Worm (Caenorhabditis elegans): Measurements from ENCODE around the gene T11F9.10.
"Not testable (repeated sequence)": the region's sequence is repeated elsewhere in the genome, so short reads cannot be mapped to it uniquely, and the experiment has no call there.

T11F9.10 gene

DNA sequence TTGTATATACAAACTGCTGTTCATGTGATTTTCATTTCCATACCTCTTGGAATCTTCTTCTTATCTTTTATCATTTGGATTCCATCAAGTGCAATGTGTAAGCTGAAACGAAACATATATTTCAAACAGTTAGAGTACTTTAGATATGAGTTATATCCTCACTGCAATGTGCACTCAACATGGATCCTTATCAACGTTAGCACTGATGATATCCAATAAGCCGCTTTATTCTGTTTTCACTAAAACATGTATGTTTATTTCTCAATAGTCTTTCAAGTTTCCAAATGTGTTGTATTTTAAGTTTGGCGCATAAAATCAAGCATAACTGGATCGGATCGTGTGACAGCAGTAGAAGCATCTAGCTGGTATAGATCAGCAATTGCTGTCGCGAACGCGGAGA is at the start of gene T11F9.10:
Gene T11F9.10 (plus strand): TSS at position 301 of the 400 bp plus-strand sequence.
- no peak for TF ChIP-seq unc-62 (GFP tag; optimal IDR thresholded peaks at IDR 0.05)

- no peak for TF ChIP-seq unc-62 (GFP tag; optimal IDR thresholded peaks at IDR 0.05)
These were observed 48.3 kb upstream of the T11F9.10 start, which contains the start of gene dmsr-1 for ce11 chrV:11438464-11438863. Gene dmsr-1, plus strand, starts transcription at chrV:11438764.

DNA sequence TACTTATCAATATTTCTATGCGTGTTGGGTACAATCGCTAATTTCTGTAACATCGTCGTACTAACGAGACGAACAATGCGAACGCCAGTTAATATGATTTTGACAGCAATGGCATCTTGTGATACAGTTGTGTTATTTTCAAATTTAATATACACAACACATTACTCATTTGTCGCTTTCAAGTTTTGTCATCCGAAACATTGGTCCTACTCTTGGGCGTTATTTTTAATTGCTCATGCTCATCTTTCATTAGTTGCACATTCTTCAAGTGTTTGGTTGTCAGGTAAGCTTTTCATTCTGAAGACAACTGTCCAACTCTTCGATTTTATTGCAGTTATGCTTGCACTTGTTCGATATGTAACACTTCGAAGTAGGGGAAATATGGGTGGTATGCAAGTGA is 47.6 kb upstream of the T11F9.10 start:
- no peak for TF ChIP-seq unc-62 (GFP tag; optimal IDR thresholded peaks at IDR 0.05)

DNA sequence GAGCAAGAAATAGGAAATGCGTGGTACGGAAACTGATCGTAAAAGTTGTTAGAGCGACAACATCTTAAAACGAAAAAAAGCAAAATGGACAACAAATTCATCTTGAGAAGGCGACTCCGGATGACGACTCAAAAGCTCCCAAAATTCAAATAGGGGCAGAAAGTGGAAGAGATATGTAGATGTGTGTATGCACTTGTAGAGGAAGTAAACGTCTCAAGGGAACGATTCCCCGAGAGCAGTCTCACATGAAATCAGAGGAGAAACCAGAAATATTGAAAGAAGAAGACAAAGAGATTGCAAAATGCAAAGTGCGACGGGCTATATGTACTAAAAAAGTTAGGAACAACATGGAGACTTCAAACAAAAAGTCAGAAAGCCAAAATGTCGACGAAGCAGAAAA is 43.3 kb upstream of the T11F9.10 start, which contains the start of gene F57B7.2:
Gene F57B7.2 (minus strand): TSS at position 101 of the 400 bp plus-strand sequence.
- no peak for TF ChIP-seq unc-62 (GFP tag; optimal IDR thresholded peaks at IDR 0.05)

DNA sequence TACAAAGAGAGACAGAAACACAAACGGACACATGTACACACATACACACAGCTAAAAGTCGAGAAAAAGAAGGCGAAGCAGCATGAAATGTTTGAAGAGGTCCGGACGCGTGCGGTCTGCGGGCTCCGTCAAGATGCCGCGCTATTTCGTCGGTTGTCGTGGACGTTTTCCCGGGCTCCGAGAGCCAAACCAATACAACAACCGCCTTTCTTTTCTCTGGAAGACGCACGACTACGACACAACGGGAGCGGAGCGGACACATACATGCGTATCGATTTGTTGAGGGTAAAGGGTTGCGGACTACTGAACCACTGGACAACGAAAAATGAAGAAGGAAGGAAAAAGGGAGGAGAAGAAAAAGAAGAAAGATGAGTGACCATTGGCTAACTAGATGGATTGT is 41.4 kb upstream of the T11F9.10 start:
- no peak for TF ChIP-seq unc-62 (GFP tag; optimal IDR thresholded peaks at IDR 0.05)

ce11 chrV:11446297-11446696 is 40.5 kb upstream of the T11F9.10 start, which contains the start of gene mig-17:
Gene mig-17, plus strand, starts transcription at chrV:11446685.
- no peak for TF ChIP-seq unc-62 (GFP tag; optimal IDR thresholded peaks at IDR 0.05)

DNA sequence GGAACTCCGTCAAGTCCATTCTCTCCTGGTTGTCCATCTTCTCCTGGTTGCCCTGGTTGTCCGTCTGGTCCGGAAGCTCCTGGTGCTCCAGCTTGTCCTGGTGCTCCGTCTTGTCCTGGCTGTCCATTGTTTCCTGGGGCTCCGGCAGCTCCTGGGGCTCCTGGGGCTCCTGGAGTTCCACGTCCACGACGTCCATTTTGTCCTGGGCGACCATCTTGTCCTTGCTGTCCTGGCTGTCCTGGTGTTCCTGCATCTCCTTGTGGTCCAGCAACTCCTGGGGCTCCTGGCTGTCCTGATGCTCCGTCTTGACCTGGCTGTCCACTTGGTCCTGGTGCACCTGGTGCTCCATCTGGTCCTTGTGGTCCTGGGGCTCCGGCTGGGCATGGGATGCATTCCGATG is 37.4 kb upstream of the T11F9.10 start:
- TF ChIP-seq unc-62 (GFP tag; optimal IDR thresholded peaks at IDR 0.05) = no peak

- TF ChIP-seq unc-62 (GFP tag; optimal IDR thresholded peaks at IDR 0.05) = no peak
These were observed 36.5 kb upstream of the T11F9.10 start, which contains the start of gene col-156 for ce11 chrV:11450257-11450656. Gene col-156, minus strand, starts transcription at chrV:11450357.

DNA sequence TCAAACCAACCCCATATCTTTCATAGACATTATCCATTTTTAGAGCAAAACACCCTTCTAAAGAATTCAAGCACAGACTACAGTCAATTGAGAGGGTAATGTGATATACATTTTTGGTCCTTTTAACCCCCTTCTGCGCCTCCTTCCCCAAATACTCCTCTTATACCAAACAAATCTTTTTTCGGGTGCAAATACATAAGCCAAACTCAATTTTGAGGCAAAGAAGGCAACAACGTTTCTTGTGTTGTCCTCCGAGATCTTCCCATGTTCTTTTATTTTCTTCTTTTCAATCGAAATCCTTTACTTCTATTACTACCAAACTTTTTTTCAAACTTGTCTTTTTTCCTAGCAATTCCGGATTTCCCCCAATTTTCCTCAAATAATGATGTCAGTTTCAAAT is 31.9 kb upstream of the T11F9.10 start:
- TF ChIP-seq unc-62 (GFP tag; optimal IDR thresholded peaks at IDR 0.05) = no peak

- no peak for TF ChIP-seq unc-62 (GFP tag; optimal IDR thresholded peaks at IDR 0.05)
These were observed 27.5 kb upstream of the T11F9.10 start, which contains the start of gene T11F9.1 for ce11 chrV:11459255-11459654. Gene T11F9.1, plus strand, starts transcription at chrV:11459555.

ce11 chrV:11462963-11463453 is 23.8 kb upstream of the T11F9.10 start, which contains the start of gene zipt-16:
Gene zipt-16, plus strand, starts transcription at chrV:11463013.
- no peak for TF ChIP-seq unc-62 (GFP tag; optimal IDR thresholded peaks at IDR 0.05)

DNA sequence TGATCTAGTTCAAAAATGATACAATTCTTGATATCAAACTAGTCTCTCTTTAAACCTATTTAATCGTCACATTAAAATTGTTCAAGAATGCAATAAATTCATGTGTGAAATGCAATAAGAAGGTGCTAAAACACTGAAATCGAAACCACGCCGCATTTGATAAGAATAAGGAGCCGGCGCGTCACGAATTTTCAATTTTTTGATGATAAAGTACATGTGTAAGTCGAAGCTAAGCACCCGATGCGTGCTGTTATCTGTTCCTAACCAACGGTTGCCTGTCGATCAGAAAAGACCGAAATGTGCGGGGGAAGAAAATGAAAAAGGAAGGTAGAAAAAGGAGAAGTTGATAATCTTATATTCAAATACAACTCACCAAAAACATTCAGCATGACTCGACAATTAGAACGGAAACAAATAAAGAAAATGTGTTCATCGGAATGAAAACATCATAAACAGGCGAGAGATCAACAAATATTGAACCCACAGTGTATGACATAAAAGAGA is 16.5 kb upstream of the T11F9.10 start, which contains the start of gene aat-6:
Gene aat-6 (minus strand): TSS at position 454 of the 504 bp plus-strand sequence.
- no peak for TF ChIP-seq unc-62 (GFP tag; optimal IDR thresholded peaks at IDR 0.05)

DNA sequence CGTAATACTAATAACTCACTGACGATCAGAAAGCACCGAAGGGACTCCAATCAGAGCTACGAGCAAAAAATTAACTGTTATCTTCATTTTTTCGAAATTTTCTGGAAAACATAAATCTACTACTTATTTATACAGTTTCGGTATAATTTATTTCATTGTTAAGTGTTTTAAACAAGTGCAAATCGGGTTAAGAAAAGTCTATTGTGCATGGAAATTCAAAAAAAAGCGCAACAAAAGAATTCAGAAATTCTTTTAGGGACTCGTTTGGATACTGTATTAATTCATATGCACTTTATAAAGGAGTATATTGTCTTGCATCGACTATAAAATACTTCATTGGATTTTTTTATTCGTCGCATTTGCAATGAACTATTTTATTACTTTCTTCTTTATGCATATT is 14.6 kb upstream of the T11F9.10 start, which contains the start of the genes nas-20 and nas-21:
Gene nas-20 (minus strand): TSS at position 101 of the 400 bp plus-strand sequence.
Gene nas-21 (plus strand): TSS at position 356 of the 400 bp plus-strand sequence.
- TF ChIP-seq unc-62 (GFP tag; optimal IDR thresholded peaks at IDR 0.05) = no peak

- no peak for TF ChIP-seq unc-62 (GFP tag; optimal IDR thresholded peaks at IDR 0.05)
These were observed 12.4 kb upstream of the T11F9.10 start, which contains the start of gene nas-22 for ce11 chrV:11474399-11474798. Gene nas-22, plus strand, starts transcription at chrV:11474699.

DNA sequence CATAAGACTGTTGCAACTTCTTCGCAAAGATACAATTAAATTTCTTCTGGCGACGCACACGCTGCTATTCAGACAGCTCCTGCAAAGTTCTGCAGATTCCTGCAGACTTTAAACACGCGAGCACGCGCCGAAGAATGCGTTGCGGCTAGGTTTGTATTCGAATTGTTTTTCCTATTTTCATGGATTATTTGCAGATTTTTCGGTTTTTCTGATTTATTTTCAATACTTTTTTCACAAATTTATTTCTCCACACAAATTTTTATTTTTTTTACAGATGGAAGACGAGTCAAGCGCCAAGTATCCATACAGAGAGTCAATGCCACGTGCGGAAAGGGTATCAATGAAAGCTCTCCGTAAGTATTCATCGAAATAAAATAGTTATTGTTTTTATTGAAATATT is 11.1 kb upstream of the T11F9.10 start, which contains the start of gene T11F9.7:
Gene T11F9.7 (plus strand): TSS at position 301 of the 400 bp plus-strand sequence.
- not testable (repeated sequence) for TF ChIP-seq unc-62 (GFP tag; optimal IDR thresholded peaks at IDR 0.05)

DNA sequence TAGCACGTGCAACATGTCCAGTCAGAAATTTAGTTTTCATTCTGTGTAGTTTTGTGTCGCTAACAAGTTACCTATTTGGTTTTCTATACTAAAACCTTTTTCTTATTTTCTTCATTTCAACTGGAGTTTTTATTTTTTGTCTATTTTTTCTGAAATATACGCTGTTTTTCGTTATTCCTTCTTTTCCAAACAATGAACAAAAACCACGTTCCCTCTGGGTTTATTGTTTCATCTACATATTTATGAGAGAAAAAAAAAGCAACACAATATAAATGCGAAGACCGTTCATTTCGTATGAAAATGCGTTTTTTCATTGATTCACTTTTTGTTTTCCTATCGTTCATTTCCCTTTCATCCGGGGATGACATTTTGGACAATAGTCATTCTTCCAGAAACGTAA is 7.4 kb upstream of the T11F9.10 start, which contains the start of gene T11F9.22:
Gene T11F9.22 (plus strand): TSS at position 301 of the 400 bp plus-strand sequence.
- no peak for TF ChIP-seq unc-62 (GFP tag; optimal IDR thresholded peaks at IDR 0.05)

DNA sequence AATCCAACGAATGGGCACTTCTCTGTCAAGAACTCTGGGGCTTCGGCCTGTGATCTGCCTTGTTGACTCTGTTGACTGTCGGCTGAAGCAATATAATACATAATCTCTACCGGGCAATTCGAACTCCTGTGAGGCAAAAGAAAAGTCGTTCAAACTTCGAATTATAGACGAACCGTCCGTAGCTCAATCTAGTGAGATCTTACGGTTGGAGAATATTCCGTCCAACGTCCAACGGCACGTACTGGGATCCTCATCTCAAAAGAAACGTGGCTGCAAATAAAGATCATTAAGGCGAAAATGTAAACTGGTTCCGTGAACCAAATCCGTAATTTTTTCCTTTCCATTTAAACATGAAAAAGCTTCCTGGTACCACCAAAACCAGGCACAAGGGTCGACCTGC is 6.0 kb upstream of the T11F9.10 start, which contains the start of gene T11F9.14:
Gene T11F9.14 (minus strand): TSS at position 101 of the 400 bp plus-strand sequence.
- not testable (repeated sequence) for TF ChIP-seq unc-62 (GFP tag; optimal IDR thresholded peaks at IDR 0.05)

Data from whole organism, dauer.